Worm (Caenorhabditis elegans): ENCODE results near the gene M04D8.8.

DNA sequence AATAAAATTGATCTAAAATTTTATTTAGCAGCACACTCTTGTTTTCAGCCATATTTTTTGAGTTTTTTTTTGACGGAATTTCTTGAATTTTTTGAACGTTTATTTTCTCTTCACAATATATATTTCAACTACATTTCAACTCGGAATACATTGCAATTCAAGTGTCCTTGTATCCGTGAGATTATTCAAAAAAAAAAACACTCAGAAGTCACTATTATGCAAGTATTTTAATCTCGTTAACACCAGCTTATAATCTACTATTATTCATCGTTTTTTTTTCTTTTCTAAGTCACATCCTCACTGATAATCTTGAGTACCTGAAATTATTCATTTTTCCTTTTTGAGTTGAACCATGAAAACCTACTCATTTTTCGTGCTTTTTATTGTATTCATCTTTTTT, 10.5 kb upstream of the M04D8.8 start, which contains the start of gene ins-21:
- TF ChIP-seq ama-1 (optimal IDR thresholded peaks at IDR 0.05) (no peak), hmg-4 (GFP tag; optimal IDR thresholded peaks at IDR 0.05) (no peak), ceh-36 (tag; optimal IDR thresholded peaks at IDR 0.05) (no peak), aly-1 (tag; optimal IDR thresholded peaks at IDR 0.05) (no peak), B0310.2 (tag; optimal IDR thresholded peaks at IDR 0.05) (no peak), flt-1 (GFP tag; IDR thresholded peaks at IDR 0.05) (no peak), tbx-11 (GFP tag; IDR thresholded peaks at IDR 0.05) (no peak), ets-7 (tag; optimal IDR thresholded peaks at IDR 0.05) (no peak), pes-1 (GFP tag; IDR thresholded peaks at IDR 0.05) (no peak), hnd-1 (tag; optimal IDR thresholded peaks at IDR 0.05) (no peak)
